Worm (Caenorhabditis elegans): ENCODE measurements around the gene str-256.

str-256 gene

DNA sequence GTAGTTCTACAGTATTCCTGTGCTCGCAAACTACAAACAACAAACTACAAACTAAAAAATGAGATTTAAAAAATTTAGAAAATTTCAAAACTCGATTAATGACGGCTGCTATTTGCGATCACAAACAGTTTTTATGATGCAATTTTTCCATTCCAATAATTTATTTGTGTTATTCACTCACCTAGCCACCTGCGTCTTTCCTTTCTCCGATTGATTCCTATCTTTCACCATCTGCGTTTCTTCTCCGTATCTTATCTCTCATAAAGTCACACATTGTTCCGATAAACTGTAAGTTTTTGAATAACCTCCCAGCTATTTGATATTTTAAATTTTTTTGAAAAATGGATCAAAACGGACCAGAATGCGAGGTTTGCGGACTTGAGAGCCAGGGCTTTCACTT, 33.0 kb upstream of the str-256 start, which contains the start of gene nhr-132:
Gene nhr-132 (plus strand): TSS at position 271 of the 400 bp plus-strand sequence.
- TF ChIP-seq drap-1 (GFP tag; optimal IDR thresholded peaks at IDR 0.05): no peak
- TF ChIP-seq elt-1 (tag; optimal IDR thresholded peaks at IDR 0.05; ENCODE audit: borderline replicate concordance, insufficient read depth): peak; percentile 3

DNA sequence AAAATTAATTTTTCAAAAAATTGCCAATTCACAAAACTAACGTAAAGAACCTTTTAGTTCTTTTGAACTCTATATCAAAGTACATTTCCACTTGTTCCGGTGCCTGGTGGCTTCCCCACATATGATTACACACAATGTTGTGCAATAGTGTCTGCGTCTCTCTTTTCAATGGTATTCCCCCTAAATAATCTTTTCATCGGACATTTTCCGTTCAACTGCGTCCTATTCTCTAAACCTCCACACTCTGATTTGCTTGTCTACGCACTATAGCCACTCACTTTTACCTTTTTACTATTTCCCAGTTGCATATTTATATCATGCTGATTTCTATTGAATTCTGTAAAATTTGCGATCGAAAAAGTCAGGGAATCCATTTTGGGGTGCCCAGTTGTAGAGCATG, 30.9 kb upstream of the str-256 start, which contains the start of gene nhr-58:
Gene nhr-58 (plus strand): TSS at position 214 of the 400 bp plus-strand sequence.
- peak; percentile 59 for TF ChIP-seq ham-2 (GFP tag; optimal IDR thresholded peaks at IDR 0.05)
- peak; percentile 27 for TF ChIP-seq unc-120 (tag; optimal IDR thresholded peaks at IDR 0.05; ENCODE audit: poor library complexity, severe bottlenecking)
- TF ChIP-seq elt-1 (tag; optimal IDR thresholded peaks at IDR 0.05; ENCODE audit: borderline replicate concordance, insufficient read depth): peak; percentile 54
- peak; percentile 2 for TF ChIP-seq mls-2 (tag; optimal IDR thresholded peaks at IDR 0.05)
- TF ChIP-seq drap-1 (GFP tag; optimal IDR thresholded peaks at IDR 0.05): no peak
- TF ChIP-seq tbx-8 (GFP tag; optimal IDR thresholded peaks at IDR 0.05): no peak
- TF ChIP-seq lsy-2 (tag; optimal IDR thresholded peaks at IDR 0.05): no peak
- TF ChIP-seq pha-4 (tag; optimal IDR thresholded peaks at IDR 0.05): peak; percentile 17
- TF ChIP-seq cnd-1 (tag; optimal IDR thresholded peaks at IDR 0.05): no peak
- TF ChIP-seq snpc-4 (tag; optimal IDR thresholded peaks at IDR 0.05): no peak
- peak; percentile 83 for TF ChIP-seq elt-3 (tag; optimal IDR thresholded peaks at IDR 0.05)
- no peak for TF ChIP-seq ceh-43 (GFP tag; optimal IDR thresholded peaks at IDR 0.05)
- peak; percentile 61 for TF ChIP-seq ces-1 (GFP tag; optimal IDR thresholded peaks at IDR 0.05)

DNA sequence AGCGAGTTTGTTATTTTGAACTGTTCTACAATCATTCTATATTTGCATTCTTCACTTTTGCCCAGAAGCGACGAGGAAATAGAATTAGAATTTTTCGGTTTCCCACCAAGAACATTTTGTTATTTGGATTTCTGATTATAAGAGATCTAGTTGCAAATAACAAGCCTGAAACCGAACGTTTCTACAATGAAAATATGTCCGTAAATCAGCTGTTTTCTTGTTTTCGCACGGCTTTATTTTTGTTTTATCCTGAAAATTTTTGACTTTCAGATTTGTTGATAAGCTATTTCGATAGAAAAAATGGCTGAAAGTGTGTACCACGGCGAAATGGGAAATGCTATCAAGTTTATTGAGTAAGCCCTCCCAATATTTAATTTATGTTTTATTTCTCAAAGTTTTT, 26.5 kb upstream of the str-256 start, which contains the start of gene srw-108:
Gene srw-108 (plus strand): TSS at position 301 of the 400 bp plus-strand sequence.
- TF ChIP-seq cnd-1 (tag; optimal IDR thresholded peaks at IDR 0.05) (no peak), drap-1 (GFP tag; optimal IDR thresholded peaks at IDR 0.05) (no peak), elt-1 (tag; optimal IDR thresholded peaks at IDR 0.05; ENCODE audit: borderline replicate concordance, insufficient read depth) (no peak), flh-1 (GFP tag; optimal IDR thresholded peaks at IDR 0.05) (no peak), sem-2 (GFP tag; optimal IDR thresholded peaks at IDR 0.05) (no peak), elt-3 (tag; optimal IDR thresholded peaks at IDR 0.05) (no peak), M03D4.4 (tag; optimal IDR thresholded peaks at IDR 0.05) (no peak), sptf-1 (tag; optimal IDR thresholded peaks at IDR 0.05) (no peak)

DNA sequence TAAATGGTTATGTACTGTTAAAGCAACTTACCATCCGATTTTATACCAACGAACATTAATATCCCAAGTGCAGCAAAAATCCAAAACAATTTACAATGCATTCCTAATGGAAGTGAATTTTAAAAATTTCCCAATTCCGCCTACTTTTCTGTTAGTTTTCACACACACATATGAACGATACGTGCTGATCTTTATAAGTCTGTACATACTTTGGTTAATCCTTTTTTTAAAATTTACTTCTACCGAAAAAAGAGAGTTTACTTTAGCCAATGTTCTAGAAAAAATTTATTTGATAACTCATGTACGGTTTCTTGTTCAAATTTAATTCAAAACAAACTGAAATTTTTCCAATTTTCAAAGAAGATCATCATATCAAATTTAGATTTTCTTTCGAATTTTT, 23.9 kb upstream of the str-256 start, which contains the start of gene R11G11.16:
Gene R11G11.16 (minus strand): TSS at position 101 of the 400 bp plus-strand sequence.
- TF ChIP-seq nhr-237 (tag; optimal IDR thresholded peaks at IDR 0.05) (no peak), drap-1 (GFP tag; optimal IDR thresholded peaks at IDR 0.05) (no peak)

DNA sequence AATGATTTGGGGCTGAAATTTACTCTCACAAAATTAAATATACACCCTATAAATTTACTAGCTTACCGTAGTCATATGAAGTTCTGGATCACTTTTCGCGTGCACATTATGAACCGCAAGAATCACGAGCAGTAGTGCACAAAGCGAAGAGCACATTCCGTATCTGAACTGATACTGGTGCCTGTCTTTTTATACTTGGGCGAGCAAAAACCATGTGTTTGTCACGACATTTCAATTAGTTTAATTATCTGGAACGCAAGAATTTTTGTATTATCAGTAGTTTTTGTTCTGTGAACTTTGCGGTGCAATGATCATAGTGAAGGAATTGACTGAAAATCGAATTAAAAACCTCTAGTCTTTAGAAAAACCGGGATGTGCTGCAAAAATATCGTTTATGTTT, 22.9 kb upstream of the str-256 start, which contains the start of gene lipl-3:
Gene lipl-3 (minus strand): TSS at position 161 of the 400 bp plus-strand sequence.
- TF ChIP-seq mep-1 (tag; optimal IDR thresholded peaks at IDR 0.05) (no peak), sptf-1 (tag; optimal IDR thresholded peaks at IDR 0.05) (no peak), lsy-2 (tag; optimal IDR thresholded peaks at IDR 0.05) (no peak), nhr-12 (tag; optimal IDR thresholded peaks at IDR 0.05) (no peak), drap-1 (GFP tag; optimal IDR thresholded peaks at IDR 0.05) (no peak), nhr-28 (tag; optimal IDR thresholded peaks at IDR 0.05) (no peak), lin-32 (GFP tag; optimal IDR thresholded peaks at IDR 0.05) (no peak), blmp-1 (tag; optimal IDR thresholded peaks at IDR 0.05) (no peak), flh-1 (GFP tag; optimal IDR thresholded peaks at IDR 0.05) (no peak)

DNA sequence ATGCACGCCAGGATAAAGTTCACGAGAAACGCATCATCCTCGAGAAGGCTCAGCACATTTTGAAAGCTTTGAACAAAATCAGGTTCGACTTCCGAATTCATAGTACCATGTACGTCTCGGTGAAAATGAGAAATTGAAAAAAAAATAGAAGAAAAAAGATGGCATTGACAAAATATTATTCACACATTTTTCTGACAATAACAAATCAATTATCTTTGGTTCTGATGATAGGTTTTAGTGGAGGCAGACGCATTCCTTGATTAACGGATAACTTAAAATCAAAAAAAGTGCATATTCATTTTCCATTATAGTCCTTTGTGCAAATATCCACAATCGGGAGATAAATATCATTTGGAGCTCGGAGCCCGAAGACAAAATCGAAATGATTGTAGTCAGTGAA, 20.4 kb upstream of the str-256 start, which contains the start of gene srw-107:
Gene srw-107 (minus strand): TSS at position 101 of the 400 bp plus-strand sequence.
- TF ChIP-seq nhr-2 (tag; optimal IDR thresholded peaks at IDR 0.05): no peak
- no peak for TF ChIP-seq unc-39 (tag; optimal IDR thresholded peaks at IDR 0.05)
- no peak for TF ChIP-seq ceh-39 (tag; optimal IDR thresholded peaks at IDR 0.05)
- TF ChIP-seq elt-3 (tag; optimal IDR thresholded peaks at IDR 0.05): no peak
- no peak for TF ChIP-seq cnd-1 (tag; optimal IDR thresholded peaks at IDR 0.05)
- TF ChIP-seq nhr-237 (tag; optimal IDR thresholded peaks at IDR 0.05): no peak
- no peak for TF ChIP-seq snpc-4 (tag; optimal IDR thresholded peaks at IDR 0.05)
- TF ChIP-seq lin-13 (tag; optimal IDR thresholded peaks at IDR 0.05): no peak
- no peak for TF ChIP-seq flh-1 (GFP tag; optimal IDR thresholded peaks at IDR 0.05)
- no peak for TF ChIP-seq M03D4.4 (tag; optimal IDR thresholded peaks at IDR 0.05)
- no peak for TF ChIP-seq bed-3 (GFP tag; optimal IDR thresholded peaks at IDR 0.05)
- TF ChIP-seq unc-120 (tag; optimal IDR thresholded peaks at IDR 0.05; ENCODE audit: poor library complexity, severe bottlenecking): no peak
- TF ChIP-seq ceh-83 (GFP tag; optimal IDR thresholded peaks at IDR 0.05): no peak
- no peak for TF ChIP-seq nhr-12 (tag; optimal IDR thresholded peaks at IDR 0.05)
- no peak for TF ChIP-seq elt-1 (tag; optimal IDR thresholded peaks at IDR 0.05; ENCODE audit: borderline replicate concordance, insufficient read depth)
- TF ChIP-seq nhr-28 (tag; optimal IDR thresholded peaks at IDR 0.05): no peak
- TF ChIP-seq mls-2 (tag; optimal IDR thresholded peaks at IDR 0.05): no peak
- no peak for TF ChIP-seq drap-1 (GFP tag; optimal IDR thresholded peaks at IDR 0.05)
- no peak for TF ChIP-seq hlh-1 (tag; optimal IDR thresholded peaks at IDR 0.05)

All from whole organism, mixed stage, embryonic.